Worm (Caenorhabditis elegans) whole organism, young adult: ENCODE data around the gene rabn-5.
A peak's percentile ranks its signal among the peaks of the same experiment; 100 is the strongest.

Source experiments
- B0019.2 ChIP-seq: fragments of 200-800 bp; sonication (Bioruptor generic); conservative IDR thresholded peaks from 2 replicates; pipeline ENCODE4 v1.3.6; 2022; ENCODE audit warnings: missing genetic modification reagents, missing genetic modification characterization, missing compliant biosample characterization
- B0035.1 ChIP-seq: sonication (generic microtip); optimal IDR thresholded peaks from 2 replicates; lab custom pipeline; 2016; ENCODE audit warnings: missing genetic modification characterization, mild to moderate bottlenecking, missing compliant biosample characterization, missing genotype, missing genetic modification reagents
- C06A6.2 ChIP-seq: fragments of 200-800 bp; sonication (Bioruptor generic); conservative IDR thresholded peaks from 2 replicates; pipeline ENCODE4 v1.3.6; 2022; ENCODE audit warnings: missing genetic modification characterization, missing compliant biosample characterization
- F10E7.11 ChIP-seq: sonication (generic microtip); optimal IDR thresholded peaks from 2 replicates; lab custom pipeline; 2017; ENCODE audit warnings: mild to moderate bottlenecking, missing genetic modification characterization, moderate library complexity, missing compliant biosample characterization
- F22D6.2 ChIP-seq: sonication (generic microtip); optimal IDR thresholded peaks from 2 replicates; lab custom pipeline; 2016; ENCODE audit warnings: mild to moderate bottlenecking, missing genetic modification characterization, missing compliant biosample characterization
- F23B12.7 ChIP-seq: sonication (generic microtip); optimal IDR thresholded peaks from 2 replicates; lab custom pipeline; 2017; ENCODE audit warnings: missing genetic modification characterization, mild to moderate bottlenecking, missing compliant biosample characterization, antibody characterized with exemption, moderate library complexity; ENCODE audit not compliant: insufficient read depth
- F33H1.4 ChIP-seq: fragments of 200-800 bp; sonication (Bioruptor generic); IDR thresholded peaks from 2 replicates; pipeline ENCODE4 v1.3.6; 2022; ENCODE audit warnings: missing genetic modification reagents, missing genetic modification characterization, missing compliant biosample characterization
- F52B5.7 ChIP-seq: sonication (generic microtip); optimal IDR thresholded peaks from 2 replicates; lab custom pipeline; 2016; ENCODE audit warnings: mild to moderate bottlenecking, missing genetic modification characterization, missing compliant biosample characterization
- F57A8.1 ChIP-seq: fragments of 200-800 bp; sonication (Bioruptor generic); optimal IDR thresholded peaks from 2 replicates; lab custom pipeline; 2018; ENCODE audit warnings: mild to moderate bottlenecking, missing genetic modification characterization, moderate library complexity, missing compliant biosample characterization
- F57C9.4 ChIP-seq: sonication (generic microtip); optimal IDR thresholded peaks from 2 replicates; lab custom pipeline; 2017; ENCODE audit warnings: mild to moderate bottlenecking, missing genetic modification characterization, missing compliant biosample characterization
- K11D2.4 ChIP-seq: fragments of 200-800 bp; sonication (Bioruptor generic); IDR thresholded peaks from 2 replicates; pipeline ENCODE4 v1.3.6; 2022; ENCODE audit warnings: missing genetic modification reagents, missing genetic modification characterization, missing compliant biosample characterization
- K12H6.12 ChIP-seq: fragments of 200-800 bp; sonication (Bioruptor generic); optimal IDR thresholded peaks from 2 replicates; lab custom pipeline; 2018; ENCODE audit warnings: mild to moderate bottlenecking, missing genetic modification characterization, missing compliant biosample characterization
- T26A5.8 ChIP-seq: sonication (generic microtip); optimal IDR thresholded peaks from 2 replicates; lab custom pipeline; 2016; ENCODE audit warnings: missing genetic modification characterization, missing compliant biosample characterization
- Y67H2A.10 ChIP-seq: fragments of 200-800 bp; sonication (Bioruptor generic); conservative IDR thresholded peaks from 2 replicates; pipeline ENCODE4 v1.3.6; 2022; ENCODE audit warnings: missing genetic modification reagents, missing genetic modification characterization, missing compliant biosample characterization
- Y95B8A.8 ChIP-seq: fragments of 200-800 bp; sonication (Bioruptor generic); IDR thresholded peaks from 2 replicates; pipeline ENCODE4 v1.3.6; 2022; ENCODE audit warnings: missing genetic modification reagents, missing genetic modification characterization, missing compliant biosample characterization
- aptf-2 ChIP-seq: fragments of 200-800 bp; sonication (Bioruptor generic); conservative IDR thresholded peaks from 2 replicates; pipeline ENCODE4 v1.3.6; 2022; ENCODE audit warnings: missing genetic modification reagents, missing genetic modification characterization, missing compliant biosample characterization
- cebp-1 ChIP-seq, 2 experiments: fragments of 200-800 bp in 1 of 2; sonication (Bioruptor generic) in 1 of 2; sonication (generic microtip) in 1 of 2; IDR thresholded peaks in 1 of 2; optimal IDR thresholded peaks in 1 of 2; 2 replicates each; pipeline versions ENCODE4 v1.3.6 to Lab custom; 2017 to 2022; ENCODE audit warnings: missing compliant biosample characterization in 2 of 2, missing genetic modification characterization in 2 of 2, mild to moderate bottlenecking in 1 of 2, missing genetic modification reagents in 1 of 2, moderate library complexity in 1 of 2
- ceh-100 ChIP-seq: fragments of 200-800 bp; sonication (Bioruptor generic); IDR thresholded peaks from 2 replicates; pipeline ENCODE4 v1.3.6; 2022; ENCODE audit warnings: missing genetic modification reagents, missing genetic modification characterization, missing compliant biosample characterization
- ceh-27 ChIP-seq: fragments of 200-800 bp; sonication (Bioruptor generic); optimal IDR thresholded peaks from 2 replicates; lab custom pipeline; 2018; ENCODE audit warnings: mild to moderate bottlenecking, missing genetic modification characterization, moderate library complexity, missing compliant biosample characterization
- ceh-40 ChIP-seq: fragments of 200-800 bp; sonication (Bioruptor generic); IDR thresholded peaks from 2 replicates; pipeline ENCODE4 v1.3.6; 2022; ENCODE audit warnings: missing genetic modification characterization, missing compliant biosample characterization
- ceh-58 ChIP-seq: fragments of 200-800 bp; sonication (Bioruptor generic); IDR thresholded peaks from 2 replicates; pipeline ENCODE4 v1.3.6; 2022; ENCODE audit warnings: missing genetic modification characterization, missing compliant biosample characterization
- die-1 ChIP-seq: sonication (generic microtip); optimal IDR thresholded peaks from 2 replicates; lab custom pipeline; 2016; ENCODE audit warnings: missing genotype, mild to moderate bottlenecking, missing genetic modification characterization, missing compliant biosample characterization
- dpl-1 ChIP-seq: fragments of 150-350 bp; optimal IDR thresholded peaks from 2 replicates; lab custom pipeline; 2014; ENCODE audit warnings: missing biosample characterization, missing genetic modification reagents, missing genetic modification characterization
- egl-18 ChIP-seq: fragments of 200-800 bp; sonication (Bioruptor generic); IDR thresholded peaks from 2 replicates; pipeline ENCODE4 v1.3.6; 2022; ENCODE audit warnings: missing genetic modification reagents, missing genetic modification characterization, missing compliant biosample characterization
- ekl-4 ChIP-seq: fragments of 200-800 bp; sonication (Bioruptor generic); IDR thresholded peaks from 2 replicates; pipeline ENCODE4 v1.3.6; 2022; ENCODE audit warnings: missing genetic modification reagents, missing genetic modification characterization, missing compliant biosample characterization
- ets-4 ChIP-seq: fragments of 200-800 bp; sonication (Bioruptor generic); optimal IDR thresholded peaks from 2 replicates; lab custom pipeline; 2018; ENCODE audit warnings: mild to moderate bottlenecking, missing genetic modification characterization, missing compliant biosample characterization
- hlh-26 ChIP-seq: fragments of 200-800 bp; sonication (Bioruptor generic); conservative IDR thresholded peaks from 2 replicates; pipeline ENCODE4 v1.3.6; 2022; ENCODE audit warnings: missing genetic modification reagents, missing genetic modification characterization, missing compliant biosample characterization
- hmg-20 ChIP-seq: fragments of 200-800 bp; sonication (Bioruptor generic); IDR thresholded peaks from 2 replicates; pipeline ENCODE4 v1.3.6; 2022; ENCODE audit warnings: missing genetic modification reagents, missing genetic modification characterization, missing compliant biosample characterization
- hsf-1 ChIP-seq: fragments of 200-800 bp; sonication (Bioruptor generic); IDR thresholded peaks from 2 replicates; pipeline ENCODE4 v1.3.6; 2022; ENCODE audit warnings: missing genetic modification reagents, missing genetic modification characterization, missing compliant biosample characterization
- lag-1 ChIP-seq: fragments of 200-800 bp; sonication (Bioruptor generic); IDR thresholded peaks from 2 replicates; pipeline ENCODE4 v1.3.6; 2022; ENCODE audit warnings: missing genetic modification reagents, missing genetic modification characterization, missing compliant biosample characterization
- lin-35 ChIP-seq, 3 experiments: fragments of 150-350 bp in 2 of 3; sonication (generic microtip) in 1 of 3; optimal IDR thresholded peaks; 2 replicates each; lab custom pipeline; 2014 to 2018; ENCODE audit warnings: missing biosample characterization in 3 of 3, missing genetic modification characterization in 3 of 3, missing genetic modification reagents in 3 of 3
- lir-1 ChIP-seq: fragments of 200-800 bp; sonication (Bioruptor generic); conservative IDR thresholded peaks from 2 replicates; pipeline ENCODE4 v1.3.6; 2022; ENCODE audit warnings: missing genetic modification reagents, missing genetic modification characterization, missing compliant biosample characterization
- lsy-27 ChIP-seq: sonication (generic microtip); optimal IDR thresholded peaks from 2 replicates; lab custom pipeline; 2017; ENCODE audit warnings: missing genetic modification characterization, mild to moderate bottlenecking, missing compliant biosample characterization, antibody characterized with exemption, missing genotype, borderline replicate concordance; ENCODE audit not compliant: insufficient read depth
- madf-10 ChIP-seq: sonication (generic microtip); optimal IDR thresholded peaks from 2 replicates; lab custom pipeline; 2016; ENCODE audit warnings: mild to moderate bottlenecking, missing genetic modification characterization, missing compliant biosample characterization
- mcd-1 ChIP-seq: fragments of 200-800 bp; sonication (Bioruptor generic); IDR thresholded peaks from 2 replicates; pipeline ENCODE4 v1.3.6; 2022; ENCODE audit warnings: missing genetic modification reagents, missing genetic modification characterization, missing compliant biosample characterization
- mel-28 ChIP-seq: sonication (generic microtip); optimal IDR thresholded peaks from 2 replicates; lab custom pipeline; 2016; ENCODE audit warnings: borderline replicate concordance, mild to moderate bottlenecking, missing genetic modification characterization, missing compliant biosample characterization
- mes-4 ChIP-seq: sonication (generic microtip); optimal IDR thresholded peaks from 2 replicates; lab custom pipeline; 2016; ENCODE audit warnings: missing genotype, missing genetic modification characterization, missing compliant biosample characterization
- nfya-1 ChIP-seq: sonication (generic microtip); optimal IDR thresholded peaks from 2 replicates; lab custom pipeline; 2017; ENCODE audit warnings: antibody characterized with exemption, missing compliant biosample characterization, missing genetic modification characterization, borderline replicate concordance; ENCODE audit not compliant: insufficient read depth
- nfyb-1 ChIP-seq: fragments of 200-800 bp; sonication (Bioruptor generic); IDR thresholded peaks from 2 replicates; pipeline ENCODE4 v1.3.6; 2022; ENCODE audit warnings: missing genetic modification reagents, missing genetic modification characterization, missing compliant biosample characterization
- nhr-120 ChIP-seq: fragments of 200-800 bp; sonication (Bioruptor generic); IDR thresholded peaks from 2 replicates; pipeline ENCODE4 v1.3.6; 2022; ENCODE audit warnings: missing genetic modification characterization, missing compliant biosample characterization
- nhr-80 ChIP-seq: sonication (generic microtip); optimal IDR thresholded peaks from 2 replicates; lab custom pipeline; 2016; ENCODE audit warnings: missing genetic modification characterization, missing compliant biosample characterization
- nhr-90 ChIP-seq: sonication (generic microtip); optimal IDR thresholded peaks from 2 replicates; lab custom pipeline; 2016; ENCODE audit warnings: missing genotype, mild to moderate bottlenecking, missing genetic modification characterization, missing compliant biosample characterization
- pha-4 ChIP-seq: fragments of 150-350 bp; sonication (generic microtip); optimal IDR thresholded peaks from 2 replicates; lab custom pipeline; 2014; ENCODE audit warnings: missing biosample characterization, missing genetic modification reagents, missing genetic modification characterization
- repo-1 ChIP-seq: sonication (generic microtip); optimal IDR thresholded peaks from 2 replicates; lab custom pipeline; 2017; ENCODE audit warnings: mild to moderate bottlenecking, missing genetic modification characterization, missing compliant biosample characterization
- sea-2 ChIP-seq: fragments of 200-800 bp; sonication (Bioruptor generic); IDR thresholded peaks from 2 replicates; pipeline ENCODE4 v1.3.6; 2022; ENCODE audit warnings: missing genetic modification characterization, missing compliant biosample characterization
- snpc-4 ChIP-seq, 5 experiments: fragments of 150-350 bp in 1 of 5; sonication (generic microtip) in 4 of 5; optimal IDR thresholded peaks; 2 replicates each; lab custom pipeline; 2014 to 2018; ENCODE audit warnings: missing genetic modification characterization in 5 of 5, missing biosample characterization in 3 of 5, antibody characterized with exemption in 2 of 5, mild to moderate bottlenecking in 2 of 5, missing compliant biosample characterization in 2 of 5, missing genotype in 2 of 5, moderate library complexity in 2 of 5, missing genetic modification reagents in 1 of 5
- somi-1 ChIP-seq: fragments of 200-800 bp; sonication (Bioruptor generic); optimal IDR thresholded peaks from 2 replicates; lab custom pipeline; 2018; ENCODE audit warnings: mild to moderate bottlenecking, missing genetic modification characterization, missing compliant biosample characterization
- zfh-2 ChIP-seq: fragments of 200-800 bp; sonication (Bioruptor generic); conservative IDR thresholded peaks from 2 replicates; pipeline ENCODE4 v1.3.6; 2022; ENCODE audit warnings: missing genetic modification reagents, missing genetic modification characterization, missing compliant biosample characterization

rabn-5 gene

DNA sequence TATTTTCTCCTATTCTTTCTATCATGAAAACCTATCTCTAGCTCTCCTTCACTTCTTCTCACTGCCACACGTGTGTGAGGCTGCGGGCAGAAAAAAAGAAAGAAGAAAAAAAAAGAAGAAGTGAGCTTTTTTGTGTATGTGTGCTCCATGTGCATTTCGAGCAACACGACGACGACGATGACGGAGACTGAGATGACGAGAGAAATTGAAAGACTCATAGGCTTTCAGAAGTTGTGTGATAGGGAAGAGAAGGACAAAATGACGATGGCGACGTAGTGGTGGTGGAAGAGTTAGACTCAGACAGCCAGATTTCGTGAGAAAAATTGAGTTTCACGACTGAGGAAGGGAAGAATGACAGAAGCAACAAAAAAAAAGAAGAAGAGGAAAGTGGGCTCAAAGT, 18.9 kb upstream of the rabn-5 start (continued):
- no peak for TF ChIP-seq F52B5.7 (tag; lab: Kevin White, UChicago)
- TF ChIP-seq Y95B8A.8 (GFP tag; lab: Robert Waterston, UW), result no peak
- TF ChIP-seq nfyb-1 (GFP tag; lab: Robert Waterston, UW), result no peak
- TF ChIP-seq die-1 (tag; lab: Kevin White, UChicago), result no peak
- TF ChIP-seq lag-1 (GFP tag; lab: Robert Waterston, UW), result no peak
- no peak for TF ChIP-seq F10E7.11 (tag; lab: Kevin White, UChicago)
- TF ChIP-seq nhr-80 (tag; lab: Kevin White, UChicago), result no peak
- no peak for TF ChIP-seq dpl-1 (GFP tag; lab: Kevin White, UChicago)
- TF ChIP-seq cebp-1 (GFP tag; IDR thresholded peaks at IDR 0.05; lab: Robert Waterston, UW), result no peak
- peak; percentile 59 for TF ChIP-seq cebp-1 (tag; optimal IDR thresholded peaks at IDR 0.05; lab: Kevin White, UChicago)
- TF ChIP-seq ceh-40 (GFP tag; lab: Robert Waterston, UW), result no peak
- no peak for TF ChIP-seq ets-4
- peak; percentile 72 for TF ChIP-seq zfh-2 (GFP tag; lab: Robert Waterston, UW)
- no peak for TF ChIP-seq nhr-90 (tag; lab: Kevin White, UChicago)
- TF ChIP-seq hmg-20, result no peak
- no peak for TF ChIP-seq ceh-58
- TF ChIP-seq ekl-4 (GFP tag; lab: Robert Waterston, UW), result no peak
- TF ChIP-seq sea-2, result no peak
- TF ChIP-seq Y67H2A.10 (GFP tag; lab: Robert Waterston, UW), result no peak
- TF ChIP-seq lir-1 (GFP tag; lab: Robert Waterston, UW), result no peak
- TF ChIP-seq nfya-1 (tag; lab: Kevin White, UChicago), result no peak
- TF ChIP-seq ceh-100 (GFP tag; lab: Robert Waterston, UW), result no peak
- no peak for TF ChIP-seq snpc-4 (GFP tag; optimal IDR thresholded peaks at IDR 0.05; lab: Kevin White, UChicago)
- TF ChIP-seq snpc-4 (tag; optimal IDR thresholded peaks at IDR 0.05; lab: Kevin White, UChicago), result peak in 1 of 4 experiments; percentile 16
- no peak for TF ChIP-seq F23B12.7 (tag; lab: Kevin White, UChicago)
- TF ChIP-seq pha-4 (tag; lab: Kevin White, UChicago), result no peak
- TF ChIP-seq lin-35 (GFP tag; optimal IDR thresholded peaks at IDR 0.05; lab: Kevin White, UChicago), result peak in 1 of 3 experiments; percentile 63
- no peak; the same call in 1 of the 2 replicates for TF ChIP-seq K11D2.4 (GFP tag; lab: Robert Waterston, UW)
- peak; percentile 19 for TF ChIP-seq somi-1 (GFP tag; lab: Kevin White, UChicago)
- TF ChIP-seq B0019.2 (GFP tag; lab: Robert Waterston, UW), result no peak
- TF ChIP-seq mes-4, result no peak
- no peak for TF ChIP-seq F33H1.4 (GFP tag; lab: Robert Waterston, UW)
- TF ChIP-seq F22D6.2 (tag; lab: Kevin White, UChicago), result no peak
- no peak for TF ChIP-seq hsf-1 (GFP tag; lab: Robert Waterston, UW)
- TF ChIP-seq mel-28 (tag; lab: Kevin White, UChicago), result no peak
- no peak for TF ChIP-seq F57C9.4 (tag; lab: Kevin White, UChicago)
- no peak for TF ChIP-seq madf-10 (tag; lab: Kevin White, UChicago)
- TF ChIP-seq B0035.1 (tag; lab: Kevin White, UChicago), result no peak
- TF ChIP-seq aptf-2 (GFP tag; lab: Robert Waterston, UW), result no peak
- no peak for TF ChIP-seq nhr-120 (GFP tag; lab: Robert Waterston, UW)
- no peak for TF ChIP-seq lsy-27
- peak; percentile 67 for TF ChIP-seq K12H6.12 (tag; lab: Kevin White, UChicago)
- no peak for TF ChIP-seq hlh-26 (GFP tag; lab: Robert Waterston, UW)
- peak; percentile 27 for TF ChIP-seq ceh-27
- no peak for TF ChIP-seq egl-18 (GFP tag; lab: Robert Waterston, UW)
- TF ChIP-seq F57A8.1 (GFP tag; lab: Kevin White, UChicago), result no peak
- no peak for TF ChIP-seq mcd-1 (GFP tag; lab: Robert Waterston, UW)
- TF ChIP-seq repo-1 (tag; lab: Kevin White, UChicago), result no peak
- TF ChIP-seq C06A6.2 (GFP tag; lab: Robert Waterston, UW), result no peak
- no peak for TF ChIP-seq T26A5.8 (tag; lab: Kevin White, UChicago)
